Worm (Caenorhabditis elegans): Measurements from ENCODE around the gene gon-1.

gon-1 gene

ce11 chrIV:9943214-9943613, 10.0 kb downstream of the gon-1 start:
- TF ChIP-seq unc-62 (GFP tag; optimal IDR thresholded peaks at IDR 0.05 in 1 of 2), result peak in 1 of 2 experiments; percentile 99
- no peak for TF ChIP-seq unc-62 (tag; optimal IDR thresholded peaks at IDR 0.05)
- TF ChIP-seq ceh-62 (tag; optimal IDR thresholded peaks at IDR 0.05), result no peak

ce11 chrIV:9933580-9933979, 19.7 kb downstream of the gon-1 start, which contains the start of gene spe-29:
Gene spe-29, plus strand, starts transcription at chrIV:9933880.
- TF ChIP-seq set-16 (GFP tag; IDR thresholded peaks at IDR 0.05) (0 out of 2 replicates have a peak, but pooled peaks have one; percentile 18), ceh-28 (tag; optimal IDR thresholded peaks at IDR 0.05) (no peak), sdz-12 (GFP tag; optimal IDR thresholded peaks at IDR 0.05) (no peak)

- TF ChIP-seq T20F7.1 (GFP tag; optimal IDR thresholded peaks at IDR 0.05), result peak; percentile 90
- peak; percentile 28 for TF ChIP-seq rbr-2 (tag; optimal IDR thresholded peaks at IDR 0.05)
- TF ChIP-seq dpl-1 (GFP tag; optimal IDR thresholded peaks at IDR 0.05), result peak; percentile 44
- peak; percentile 18 for TF ChIP-seq nhr-28 (tag; optimal IDR thresholded peaks at IDR 0.05)
- peak; percentile 7 for TF ChIP-seq dve-1 (tag; optimal IDR thresholded peaks at IDR 0.05; ENCODE audit: insufficient read depth)
- peak; percentile 30 for TF ChIP-seq aha-1 (tag)
- peak; percentile 89 for TF ChIP-seq lin-38 (GFP tag; IDR thresholded peaks at IDR 0.05)
- no peak for TF ChIP-seq ceh-32 (tag; optimal IDR thresholded peaks at IDR 0.05; ENCODE audit: poor library complexity)
- TF ChIP-seq nhr-6 (tag; optimal IDR thresholded peaks at IDR 0.05), result peak; percentile 16
- TF ChIP-seq Y48G9A.11 (GFP tag; IDR thresholded peaks at IDR 0.05), result no peak
- TF ChIP-seq nhr-77 (tag; optimal IDR thresholded peaks at IDR 0.05), result peak; percentile 65
These were observed 21.2 kb downstream of the gon-1 start, which contains the start of the genes trmt-10A and F25H8.2 for ce11 chrIV:9932055-9932454. Gene trmt-10A, minus strand, starts transcription at chrIV:9932213. Gene F25H8.2, plus strand, starts transcription at chrIV:9932235.

ce11 chrIV:9928180-9928896, 24.9 kb downstream of the gon-1 start, which contains the start of gene dur-1:
Gene dur-1, minus strand, starts transcription at chrIV:9928230.
- TF ChIP-seq spr-3 (GFP tag; optimal IDR thresholded peaks at IDR 0.05) (no peak), daf-16 (GFP tag; optimal IDR thresholded peaks at IDR 0.05) (peak in 1 of 2 experiments; percentile 90), daf-16 (tag; optimal IDR thresholded peaks at IDR 0.05) (no peak), fkh-10 (GFP tag; optimal IDR thresholded peaks at IDR 0.05) (no peak), nhr-11 (tag; optimal IDR thresholded peaks at IDR 0.05) (peak; percentile 67), unc-62 (GFP tag; optimal IDR thresholded peaks at IDR 0.05 in 1 of 2) (peak in 1 of 2 experiments; percentile 91), unc-62 (tag; optimal IDR thresholded peaks at IDR 0.05) (no peak), D1046.2 (GFP tag; IDR thresholded peaks at IDR 0.05) (no peak), mes-2 (tag; optimal IDR thresholded peaks at IDR 0.05; ENCODE audit: poor library complexity, severe bottlenecking) (no peak), F44E2.7 (GFP tag; IDR thresholded peaks at IDR 0.05) (no peak), F37D6.2 (tag; optimal IDR thresholded peaks at IDR 0.05) (no peak), hlh-11 (tag; optimal IDR thresholded peaks at IDR 0.05) (peak; percentile 10), pqm-1 (tag; optimal IDR thresholded peaks at IDR 0.05) (no peak)

ce11 chrIV:9924419-9924818, 28.8 kb downstream of the gon-1 start:
- TF ChIP-seq unc-62 (GFP tag; optimal IDR thresholded peaks at IDR 0.05 in 1 of 2) (peak in 1 of 2 experiments; percentile 96), unc-62 (tag; optimal IDR thresholded peaks at IDR 0.05) (no peak), F44E2.7 (GFP tag; IDR thresholded peaks at IDR 0.05) (no peak), Y75B8A.6 (GFP tag; IDR thresholded peaks at IDR 0.05) (no peak), set-16 (GFP tag; IDR thresholded peaks at IDR 0.05) (no peak), hmg-1.1 (GFP tag; IDR thresholded peaks at IDR 0.05) (no peak), Y105C5A.15 (GFP tag; IDR thresholded peaks at IDR 0.05) (no peak), gei-8 (GFP tag; optimal IDR thresholded peaks at IDR 0.05) (no peak)
